Worm (Caenorhabditis elegans) whole organism, L1 larva: ENCODE measurements around the gene cdc-73.

Experiments
- ceh-8 ChIP-seq: fragments of 200-800 bp; sonication (Bioruptor generic); optimal IDR thresholded peaks from 2 replicates; lab custom pipeline; 2018; ENCODE audit warnings: mild to moderate bottlenecking, missing genetic modification characterization, moderate library complexity, missing compliant biosample characterization
- mdl-1 ChIP-seq, 2 experiments: fragments of 150-350 bp; optimal IDR thresholded peaks; 2 replicates each; lab custom pipeline; 2014 to 2017; ENCODE audit warnings: missing biosample characterization in 2 of 2, missing genetic modification characterization in 2 of 2, inconsistent platforms in 1 of 2
- mep-1 ChIP-seq: fragments of 150-350 bp; optimal IDR thresholded peaks from 2 replicates; lab custom pipeline; 2014; ENCODE audit warnings: missing biosample characterization, missing genetic modification characterization
- nhr-47 ChIP-seq: sonication (generic microtip); optimal IDR thresholded peaks from 2 replicates; lab custom pipeline; 2016; ENCODE audit warnings: mild to moderate bottlenecking, missing genetic modification characterization, moderate library complexity, missing compliant biosample characterization
- nhr-77 ChIP-seq: fragments of 150-350 bp; optimal IDR thresholded peaks from 2 replicates; lab custom pipeline; 2014; ENCODE audit warnings: missing biosample characterization, missing genetic modification characterization
- nhr-84 ChIP-seq: sonication (generic microtip); optimal IDR thresholded peaks from 2 replicates; lab custom pipeline; 2017; ENCODE audit warnings: missing biosample characterization, missing genetic modification characterization
- unc-62 ChIP-seq: fragments of 150-350 bp; optimal IDR thresholded peaks from 2 replicates; lab custom pipeline; 2014; ENCODE audit warnings: missing biosample characterization, missing genetic modification reagents, missing genetic modification characterization

DNA sequence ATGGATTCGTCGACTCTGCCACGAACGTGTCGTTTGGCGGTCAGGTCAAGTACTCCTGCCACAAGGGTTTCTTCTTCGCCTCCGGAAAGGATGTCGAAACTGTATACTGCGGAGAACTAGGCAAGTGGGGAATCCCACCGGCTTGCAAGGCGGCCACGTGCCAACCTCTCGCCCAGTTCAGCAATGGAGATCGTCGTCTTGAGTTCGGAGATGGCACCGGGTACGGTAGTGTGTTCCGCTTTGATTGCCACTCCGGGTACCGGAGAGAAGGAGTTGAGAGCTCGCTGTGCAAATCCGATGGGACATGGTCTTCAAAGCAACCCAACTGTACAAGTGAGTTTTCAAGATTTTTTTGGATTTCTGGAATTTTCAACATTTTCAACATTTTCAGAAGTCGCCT is 42.7 kb upstream of the cdc-73 start:
- TF ChIP-seq nhr-47 (tag; lab: Kevin White, UChicago) (no peak), unc-62 (GFP tag; lab: Kevin White, UChicago) (no peak), ceh-8 (GFP tag; lab: Kevin White, UChicago) (no peak), nhr-84 (tag; lab: Kevin White, UChicago) (no peak), mdl-1 (tag; optimal IDR thresholded peaks at IDR 0.05; lab: Kevin White, UChicago) (no peak), mep-1 (no peak), nhr-77 (no peak)
